Worm (Caenorhabditis elegans) whole organism, L3 larva: ENCODE results near the gene mec-17.
A peak's percentile ranks its signal among the peaks of the same experiment; 100 is the strongest.

ENCODE experiments used
- R02D3.7 ChIP-seq: fragments of 150-350 bp; optimal IDR thresholded peaks from 2 replicates; lab custom pipeline; 2014; ENCODE audit warnings: missing biosample characterization, missing genetic modification characterization
- ZK546.5 ChIP-seq: sonication (generic microtip); optimal IDR thresholded peaks from 2 replicates; lab custom pipeline; 2017; ENCODE audit warnings: missing biosample characterization, missing genetic modification characterization
- aly-2 ChIP-seq: fragments of 150-350 bp; optimal IDR thresholded peaks from 2 replicates; lab custom pipeline; 2014; ENCODE audit warnings: missing biosample characterization, missing genetic modification characterization
- ama-1 ChIP-seq: fragments of 150-350 bp; optimal IDR thresholded peaks from 2 replicates; lab custom pipeline; 2018
- ceh-16 ChIP-seq: sonication (generic microtip); optimal IDR thresholded peaks from 2 replicates; lab custom pipeline; 2017; ENCODE audit warnings: missing biosample characterization, missing genetic modification characterization
- ceh-28 ChIP-seq: fragments of 150-350 bp; optimal IDR thresholded peaks from 2 replicates; lab custom pipeline; 2014; ENCODE audit warnings: missing biosample characterization, missing genetic modification reagents, missing genetic modification characterization
- ceh-82 ChIP-seq: fragments of 150-350 bp; optimal IDR thresholded peaks from 2 replicates; lab custom pipeline; 2014; ENCODE audit warnings: missing biosample characterization, missing genetic modification characterization
- ceh-9 ChIP-seq: sonication (generic microtip); optimal IDR thresholded peaks from 2 replicates; lab custom pipeline; 2018; ENCODE audit warnings: missing biosample characterization, missing genetic modification characterization
- daf-12 ChIP-seq: fragments of 150-350 bp; optimal IDR thresholded peaks from 2 replicates; lab custom pipeline; 2014; ENCODE audit warnings: missing biosample characterization, missing genetic modification reagents, missing genetic modification characterization
- egl-27 ChIP-seq: sonication (generic microtip); optimal IDR thresholded peaks from 4 replicates; lab custom pipeline; 2017; ENCODE audit warnings: missing biosample characterization, missing genetic modification reagents, missing genetic modification characterization
- egl-5 ChIP-seq: fragments of 150-350 bp; optimal IDR thresholded peaks from 2 replicates; lab custom pipeline; 2017; ENCODE audit warnings: missing biosample characterization, missing genetic modification reagents, missing genetic modification characterization, inconsistent platforms
- elt-1 ChIP-seq: fragments of 150-350 bp; optimal IDR thresholded peaks from 2 replicates; lab custom pipeline; 2014; ENCODE audit warnings: missing biosample characterization, missing genetic modification characterization
- elt-2 ChIP-seq: sonication (generic microtip); optimal IDR thresholded peaks from 2 replicates; lab custom pipeline; 2016; ENCODE audit warnings: missing genetic modification reagents, mild to moderate bottlenecking, missing genetic modification characterization, missing compliant biosample characterization
- elt-3 ChIP-seq, 3 experiments: fragments of 150-350 bp in 1 of 3; sonication (generic microtip) in 2 of 3; optimal IDR thresholded peaks; 2 replicates in 2 of 3; 4 replicates in 1 of 3; lab custom pipeline; 2014 to 2017; ENCODE audit warnings: missing biosample characterization in 3 of 3, missing genetic modification characterization in 3 of 3
- eor-1 ChIP-seq, 2 experiments: fragments of 150-350 bp; optimal IDR thresholded peaks; 2 replicates each; lab custom pipeline; 2014 to 2018; ENCODE audit warnings: missing biosample characterization in 2 of 2, missing genetic modification characterization in 2 of 2
- fkh-2 ChIP-seq: fragments of 150-350 bp; optimal IDR thresholded peaks from 2 replicates; lab custom pipeline; 2014; ENCODE audit warnings: missing biosample characterization, missing genetic modification reagents, missing genetic modification characterization
- fos-1 ChIP-seq: fragments of 150-350 bp; optimal IDR thresholded peaks from 2 replicates; lab custom pipeline; 2014; ENCODE audit warnings: missing biosample characterization, missing genetic modification characterization
- hmg-11 ChIP-seq: sonication (generic microtip); optimal IDR thresholded peaks from 2 replicates; lab custom pipeline; 2016; ENCODE audit warnings: missing genetic modification characterization, missing compliant biosample characterization
- jun-1 ChIP-seq: fragments of 150-350 bp; optimal IDR thresholded peaks from 2 replicates; lab custom pipeline; 2014; ENCODE audit warnings: missing biosample characterization, missing genetic modification reagents, missing genetic modification characterization
- lin-15B ChIP-seq: fragments of 150-350 bp; optimal IDR thresholded peaks from 2 replicates; lab custom pipeline; 2014; ENCODE audit warnings: missing biosample characterization, missing genetic modification characterization
- lin-39 ChIP-seq: fragments of 150-350 bp; optimal IDR thresholded peaks from 2 replicates; lab custom pipeline; 2018; ENCODE audit warnings: missing biosample characterization, missing genetic modification reagents, missing genetic modification characterization
- lsy-12 ChIP-seq: sonication (generic microtip); optimal IDR thresholded peaks from 2 replicates; lab custom pipeline; 2016; ENCODE audit warnings: mild to moderate bottlenecking, missing genetic modification characterization, missing compliant biosample characterization
- mdl-1 ChIP-seq: fragments of 150-350 bp; optimal IDR thresholded peaks from 2 replicates; lab custom pipeline; 2014; ENCODE audit warnings: missing biosample characterization, missing genetic modification characterization
- mml-1 ChIP-seq: fragments of 150-350 bp; sonication (generic microtip); optimal IDR thresholded peaks from 3 replicates; lab custom pipeline; 2014; ENCODE audit warnings: missing biosample characterization, missing genetic modification characterization
- nfya-1 ChIP-seq: sonication (generic microtip); optimal IDR thresholded peaks from 2 replicates; lab custom pipeline; 2017; ENCODE audit warnings: missing genetic modification characterization, mild to moderate bottlenecking, missing compliant biosample characterization, antibody characterized with exemption, moderate library complexity; ENCODE audit not compliant: insufficient read depth
- nhr-23 ChIP-seq: fragments of 150-350 bp; optimal IDR thresholded peaks from 2 replicates; lab custom pipeline; 2014; ENCODE audit warnings: missing biosample characterization, missing genetic modification reagents, missing genetic modification characterization
- nhr-237 ChIP-seq: fragments of 150-350 bp; optimal IDR thresholded peaks from 2 replicates; lab custom pipeline; 2014; ENCODE audit warnings: missing biosample characterization, missing genetic modification characterization
- nhr-25 ChIP-seq: sonication (generic microtip); optimal IDR thresholded peaks from 2 replicates; lab custom pipeline; 2017; ENCODE audit warnings: missing biosample characterization, missing genetic modification characterization
- nhr-28 ChIP-seq: fragments of 150-350 bp; optimal IDR thresholded peaks from 2 replicates; lab custom pipeline; 2014; ENCODE audit warnings: missing biosample characterization, missing genetic modification characterization
- nhr-43 ChIP-seq: sonication (generic microtip); optimal IDR thresholded peaks from 2 replicates; lab custom pipeline; 2016; ENCODE audit warnings: mild to moderate bottlenecking, missing genetic modification characterization, missing compliant biosample characterization; ENCODE audit not compliant: poor library complexity, severe bottlenecking
- nhr-76 ChIP-seq: fragments of 150-350 bp; sonication (generic microtip); optimal IDR thresholded peaks from 5 replicates; lab custom pipeline; 2014; ENCODE audit warnings: missing biosample characterization, missing genetic modification characterization
- pha-4 ChIP-seq: fragments of 150-350 bp; optimal IDR thresholded peaks from 2 replicates; lab custom pipeline; 2014; ENCODE audit warnings: missing biosample characterization, missing genetic modification reagents, missing genetic modification characterization
- pqm-1 ChIP-seq: fragments of 150-350 bp; optimal IDR thresholded peaks from 2 replicates; lab custom pipeline; 2017; ENCODE audit warnings: missing biosample characterization, missing genetic modification characterization, inconsistent platforms
- sea-2 ChIP-seq: fragments of 150-350 bp; sonication (generic microtip); optimal IDR thresholded peaks from 4 replicates; lab custom pipeline; 2014; ENCODE audit warnings: missing biosample characterization, missing genetic modification reagents, missing genetic modification characterization
- skn-1 ChIP-seq: fragments of 150-350 bp; optimal IDR thresholded peaks from 2 replicates; lab custom pipeline; 2014; ENCODE audit warnings: missing biosample characterization, missing genetic modification characterization
- tbx-2 ChIP-seq: sonication (generic microtip); optimal IDR thresholded peaks from 2 replicates; lab custom pipeline; 2016; ENCODE audit warnings: mild to moderate bottlenecking, missing genetic modification characterization, missing compliant biosample characterization
- unc-39 ChIP-seq: sonication (generic microtip); optimal IDR thresholded peaks from 4 replicates; lab custom pipeline; 2017; ENCODE audit warnings: missing biosample characterization, missing genetic modification characterization
- unc-62 ChIP-seq: fragments of 150-350 bp; sonication (generic microtip); optimal IDR thresholded peaks from 4 replicates; lab custom pipeline; 2014; ENCODE audit warnings: missing biosample characterization, missing genetic modification reagents, missing genetic modification characterization
- ztf-11 ChIP-seq: fragments of 150-350 bp; optimal IDR thresholded peaks from 2 replicates; lab custom pipeline; 2014; ENCODE audit warnings: missing biosample characterization, missing genetic modification characterization
- ztf-4 ChIP-seq: fragments of 150-350 bp; optimal IDR thresholded peaks from 2 replicates; lab custom pipeline; 2014; ENCODE audit warnings: missing biosample characterization, missing genetic modification characterization

The mec-17 gene

DNA sequence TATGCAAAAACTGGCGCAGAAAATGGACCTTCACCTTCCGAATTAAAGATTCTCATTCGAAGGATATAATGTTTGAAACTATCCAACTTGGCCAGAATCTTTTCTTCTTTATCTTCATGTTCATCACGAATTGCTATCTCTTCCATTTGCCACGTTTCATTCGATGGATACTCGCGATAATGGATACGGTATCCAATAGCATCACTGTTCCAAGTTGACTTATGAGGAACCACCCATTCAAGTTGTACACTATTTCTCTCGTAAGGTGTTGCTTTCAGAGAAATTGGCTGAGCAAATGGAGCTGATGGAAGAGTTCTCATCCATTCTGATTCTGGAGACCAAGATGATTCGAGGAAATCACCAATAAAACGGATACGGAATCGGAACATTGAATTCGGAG is 7.7 kb upstream of the mec-17 start:
- no peak for TF ChIP-seq elt-2 (tag; lab: Kevin White, UChicago)
- TF ChIP-seq fkh-2: no peak
- TF ChIP-seq eor-1 (tag; optimal IDR thresholded peaks at IDR 0.05; lab: Kevin White, UChicago): no peak
- TF ChIP-seq unc-62: no peak
- TF ChIP-seq, all 47 proteins: peak for 0

DNA sequence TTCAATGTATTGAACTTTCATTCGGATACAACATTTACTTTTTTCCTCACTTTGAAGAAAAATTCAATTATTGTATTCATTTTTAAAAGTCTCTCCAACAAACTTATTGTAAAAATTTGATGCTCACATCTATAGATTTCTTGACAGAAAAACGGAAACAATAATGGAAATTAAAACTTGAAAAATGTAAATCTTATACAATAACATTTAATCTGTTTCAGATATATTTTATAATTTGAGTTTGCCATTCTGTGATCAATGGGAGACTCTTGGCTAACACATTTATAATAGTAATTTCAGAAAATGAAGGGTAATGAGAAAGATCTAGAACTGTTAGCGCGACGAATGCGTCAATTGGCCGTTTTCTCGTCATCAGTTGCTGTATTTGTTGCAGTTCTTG is 1.4 kb upstream of the mec-17 start, which contains the start of gene col-115:
TSS of gene col-115 (plus strand) at position 301 of the 400 bp plus-strand sequence.
- no peak for TF ChIP-seq skn-1 (tag; lab: Kevin White, UChicago)
- no peak for TF ChIP-seq nhr-28 (tag; lab: Kevin White, UChicago)

DNA sequence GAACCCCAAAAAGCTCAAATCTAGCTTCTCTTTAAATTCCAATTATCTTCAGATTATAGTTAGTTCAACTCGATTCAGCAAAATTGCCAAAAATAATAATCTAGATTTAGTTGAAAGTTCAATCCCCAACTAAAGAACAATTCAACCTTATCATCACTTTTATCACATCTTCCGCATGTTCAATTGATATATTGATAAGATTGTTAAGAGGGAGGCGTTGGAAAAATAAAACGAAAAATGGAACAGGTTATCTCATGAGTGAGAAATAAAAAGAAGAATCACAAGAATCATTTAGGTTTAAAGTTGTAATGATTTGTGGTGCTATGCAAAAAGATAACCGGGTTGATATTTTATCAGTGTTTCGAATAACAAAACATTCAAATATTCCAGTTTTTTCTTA is 1.2 kb downstream of the mec-17 start:
- TF ChIP-seq nhr-25 (peak; percentile 23), nhr-76 (tag; lab: Kevin White, UChicago) (no peak), elt-3 (tag; optimal IDR thresholded peaks at IDR 0.05; lab: Kevin White, UChicago) (peak; percentile 79 to 98 (median 92)), nhr-23 (tag; lab: Kevin White, UChicago) (peak; percentile 64), elt-2 (tag; lab: Kevin White, UChicago) (peak; percentile 40)

ce11 chrIV:7983728-7984346 is 3.1 kb downstream of the mec-17 start:
- TF ChIP-seq lsy-12 (tag; lab: Kevin White, UChicago) (peak; percentile 68), nfya-1 (tag; lab: Kevin White, UChicago) (no peak), unc-39 (no peak), lin-15B (no peak), hmg-11 (tag; lab: Kevin White, UChicago) (peak; percentile 22), nhr-43 (tag; lab: Kevin White, UChicago) (peak; percentile 58), nhr-237 (no peak), tbx-2 (tag; lab: Kevin White, UChicago) (peak; percentile 19), ztf-11 (tag; lab: Kevin White, UChicago) (no peak), ztf-4 (tag; lab: Kevin White, UChicago) (no peak), sea-2 (GFP tag; lab: Kevin White, UChicago) (no peak), egl-27 (tag; lab: Kevin White, UChicago) (no peak), elt-2 (tag; lab: Kevin White, UChicago) (peak; percentile 3), daf-12 (no peak), ama-1 (lab: Kevin White, UChicago) (peak; percentile 41), ceh-28 (tag; lab: Kevin White, UChicago) (no peak), ceh-9 (tag; lab: Kevin White, UChicago) (no peak), nhr-28 (tag; lab: Kevin White, UChicago) (no peak)

DNA sequence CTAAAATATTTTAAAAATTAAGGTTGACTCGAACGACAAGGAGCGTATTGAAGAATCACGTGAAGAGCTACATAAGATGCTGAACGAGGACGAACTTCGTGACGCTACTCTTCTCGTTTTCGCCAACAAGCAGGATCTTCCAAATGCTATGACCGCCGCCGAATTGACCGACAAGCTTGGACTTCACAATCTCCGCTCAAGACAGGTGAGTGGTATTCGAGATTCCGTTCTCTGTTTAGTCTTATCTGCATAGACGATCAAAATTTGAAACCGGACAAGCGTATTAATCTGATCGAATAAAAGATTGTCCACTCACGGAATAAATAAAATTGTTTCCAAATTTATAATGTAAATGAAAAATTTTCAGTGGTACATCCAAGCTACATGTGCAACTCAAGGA is 4.0 kb downstream of the mec-17 start:
- TF ChIP-seq fos-1 (tag; lab: Kevin White, UChicago) (no peak), ama-1 (lab: Kevin White, UChicago) (peak; percentile 60), nhr-25 (peak; percentile 29), elt-1 (tag; lab: Kevin White, UChicago) (peak; percentile 83)

DNA sequence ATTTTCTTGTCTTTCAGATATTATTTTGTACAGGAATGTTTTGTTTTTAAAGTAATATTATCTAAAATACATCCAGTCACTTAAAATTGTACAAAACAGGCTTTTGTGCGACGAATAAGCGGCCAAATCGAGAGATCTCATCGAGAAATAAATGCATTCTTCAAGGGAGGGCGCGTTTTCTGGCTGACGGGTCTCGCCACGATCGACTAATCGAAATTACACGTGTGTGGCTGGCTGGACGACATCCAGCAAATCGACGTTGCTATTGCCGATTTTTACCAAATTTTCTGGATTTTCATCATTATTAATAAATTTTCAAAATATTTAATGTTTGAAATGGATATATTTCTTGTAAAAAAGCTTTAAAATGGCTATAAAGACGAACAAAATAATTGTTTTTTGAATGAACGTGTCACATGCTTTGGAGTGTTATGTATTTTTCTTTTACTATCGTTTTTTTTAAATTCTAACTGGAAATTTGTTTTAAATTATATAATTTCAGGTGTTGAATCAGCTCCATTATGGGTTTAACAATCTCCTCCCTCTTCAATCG is 4.9 kb downstream of the mec-17 start, which contains the start of gene arf-5:
TSS of gene arf-5 (plus strand) at position 503 of the 553 bp plus-strand sequence.
- TF ChIP-seq aly-2: no peak
- no peak for TF ChIP-seq ceh-16 (tag; lab: Kevin White, UChicago)
- TF ChIP-seq sea-2 (GFP tag; lab: Kevin White, UChicago): no peak
- no peak for TF ChIP-seq mdl-1 (tag; lab: Kevin White, UChicago)
- peak; percentile 54 for TF ChIP-seq lin-15B
- TF ChIP-seq egl-5 (tag; lab: Kevin White, UChicago): no peak
- TF ChIP-seq pha-4 (tag; lab: Kevin White, UChicago): peak; percentile 47
- no peak for TF ChIP-seq fkh-2
- TF ChIP-seq egl-27 (tag; lab: Kevin White, UChicago): no peak
- TF ChIP-seq nhr-43 (tag; lab: Kevin White, UChicago): no peak
- peak; percentile 7 for TF ChIP-seq elt-2 (tag; lab: Kevin White, UChicago)
- TF ChIP-seq skn-1 (tag; lab: Kevin White, UChicago): no peak
- no peak for TF ChIP-seq mml-1 (tag; lab: Kevin White, UChicago)
- no peak for TF ChIP-seq R02D3.7
- no peak for TF ChIP-seq elt-3 (tag; optimal IDR thresholded peaks at IDR 0.05; lab: Kevin White, UChicago)
- no peak for TF ChIP-seq ztf-4 (tag; lab: Kevin White, UChicago)
- TF ChIP-seq nfya-1 (tag; lab: Kevin White, UChicago): peak; percentile 57
- peak; percentile 7 for TF ChIP-seq elt-1 (tag; lab: Kevin White, UChicago)
- no peak for TF ChIP-seq daf-12
- TF ChIP-seq jun-1 (tag; lab: Kevin White, UChicago): no peak
- TF ChIP-seq lin-39 (tag; lab: Kevin White, UChicago): peak; percentile 81
- peak; percentile 29 for TF ChIP-seq nhr-23 (tag; lab: Kevin White, UChicago)
- no peak for TF ChIP-seq ceh-82
- no peak for TF ChIP-seq pqm-1 (tag; lab: Kevin White, UChicago)
- no peak for TF ChIP-seq ZK546.5 (tag; lab: Kevin White, UChicago)
